Worm (Caenorhabditis elegans): ENCODE data around the gene fbxa-36.

The fbxa-36 gene

DNA sequence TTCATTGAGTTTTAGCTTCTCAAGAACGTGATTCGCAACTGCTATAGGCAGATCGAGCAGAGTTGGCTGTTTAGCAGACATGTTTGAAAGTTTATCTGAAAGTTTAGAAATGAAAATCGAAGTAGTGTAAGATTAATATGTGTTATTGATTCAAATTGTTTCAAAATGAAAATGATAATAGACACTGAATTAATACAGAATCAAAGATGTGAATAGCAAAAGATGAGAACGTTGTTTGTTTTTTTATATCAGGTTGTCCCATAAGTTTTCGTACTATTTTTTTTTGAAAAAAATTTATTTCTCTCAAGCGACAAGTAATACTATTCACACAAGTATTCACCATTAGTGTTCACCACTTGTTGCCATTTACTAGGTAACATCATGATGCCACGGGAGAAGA, at the start of gene fbxa-36:
TSS of gene fbxa-36 (minus strand) at position 101 of the 400 bp plus-strand sequence.
- TF ChIP-seq ztf-23 (GFP tag; IDR thresholded peaks at IDR 0.05) (no peak), tab-1 (GFP tag; IDR thresholded peaks at IDR 0.05) (no peak), T22C8.4 (GFP tag; IDR thresholded peaks at IDR 0.05) (no peak), klf-2 (GFP tag; conservative IDR thresholded peaks at IDR 0.05) (no peak), flt-1 (GFP tag; IDR thresholded peaks at IDR 0.05) (no peak), med-1 (GFP tag; optimal IDR thresholded peaks at IDR 0.05; ENCODE audit: insufficient read depth) (no peak), cog-1 (tag; optimal IDR thresholded peaks at IDR 0.05) (no peak)

DNA sequence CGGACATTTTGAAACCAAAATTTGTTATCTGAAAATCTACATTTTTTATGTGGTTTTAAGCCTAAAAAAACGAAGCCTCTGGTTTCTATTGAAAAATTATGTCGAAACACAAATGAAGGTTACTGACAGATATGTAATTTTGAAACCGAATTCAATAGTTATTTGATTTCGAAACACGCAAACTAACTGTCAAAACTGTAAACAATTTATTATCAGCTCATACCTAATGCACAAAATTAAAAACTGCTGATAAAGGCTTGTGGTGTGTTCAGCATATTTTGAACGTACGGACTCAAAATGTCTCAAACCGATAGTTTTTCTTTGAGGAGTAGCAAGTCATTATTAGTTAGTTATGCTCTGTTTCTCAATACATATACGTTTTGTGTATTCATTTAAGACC, 49.5 kb upstream of the fbxa-36 start, which contains the start of gene fbxa-26:
TSS of gene fbxa-26 (minus strand) at position 35 of the 400 bp plus-strand sequence.
- no peak for TF ChIP-seq ztf-23 (GFP tag; IDR thresholded peaks at IDR 0.05)
- no peak for TF ChIP-seq tab-1 (GFP tag; IDR thresholded peaks at IDR 0.05)
- no peak for TF ChIP-seq ref-1 (GFP tag; conservative IDR thresholded peaks at IDR 0.05)
- TF ChIP-seq klf-2 (GFP tag; conservative IDR thresholded peaks at IDR 0.05) = no peak
- no peak for TF ChIP-seq cog-1 (tag; optimal IDR thresholded peaks at IDR 0.05)
- TF ChIP-seq T22C8.4 (GFP tag; IDR thresholded peaks at IDR 0.05) = no peak

DNA sequence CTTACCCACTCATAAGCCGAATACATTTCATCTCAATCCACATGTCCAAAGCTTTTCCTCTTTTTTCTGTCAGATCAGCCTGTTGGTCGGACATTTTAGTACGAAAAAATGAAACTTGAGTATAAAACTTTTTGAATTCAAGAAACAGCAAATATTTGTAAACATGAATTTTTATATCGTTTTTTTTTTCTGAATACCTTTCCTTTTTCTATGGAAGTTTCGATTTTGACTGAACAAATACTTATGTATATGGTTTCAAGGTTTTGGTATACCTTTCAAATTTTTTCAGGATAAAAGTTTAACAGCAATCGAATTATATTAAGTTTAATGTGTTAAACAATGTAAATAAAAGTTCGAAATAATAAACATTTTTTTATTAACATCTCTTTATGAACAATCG, 47.2 kb upstream of the fbxa-36 start, which contains the start of gene fbxa-5:
TSS of gene fbxa-5 (minus strand) at position 101 of the 400 bp plus-strand sequence.
- TF ChIP-seq cog-1 (tag; optimal IDR thresholded peaks at IDR 0.05) = no peak
- no peak for TF ChIP-seq klf-2 (GFP tag; conservative IDR thresholded peaks at IDR 0.05)
- no peak for TF ChIP-seq T22C8.4 (GFP tag; IDR thresholded peaks at IDR 0.05)

DNA sequence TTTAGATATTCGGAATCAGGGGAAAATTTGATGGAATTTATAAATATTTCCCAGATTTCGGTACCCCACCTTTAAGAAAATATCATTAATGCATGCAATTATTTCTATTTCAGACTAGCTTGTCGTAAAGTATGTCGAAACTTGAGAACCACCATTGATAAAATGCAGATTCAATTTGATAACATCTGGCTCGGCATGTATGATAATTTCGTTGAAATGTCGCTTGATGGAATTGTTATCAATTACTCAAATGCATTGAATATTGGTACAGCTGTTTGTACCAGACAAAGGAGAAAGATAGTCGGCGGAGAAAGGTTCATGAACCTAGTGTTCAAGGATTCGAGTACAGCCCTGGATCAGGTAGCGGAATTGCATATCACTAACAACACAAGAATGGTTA, 38.9 kb upstream of the fbxa-36 start, which contains the start of gene Y82E9BL.19:
TSS of gene Y82E9BL.19 (plus strand) at position 123 of the 400 bp plus-strand sequence.
- TF ChIP-seq ref-1 (GFP tag; conservative IDR thresholded peaks at IDR 0.05) (no peak), ztf-29 (GFP tag; IDR thresholded peaks at IDR 0.05) (no peak)

DNA sequence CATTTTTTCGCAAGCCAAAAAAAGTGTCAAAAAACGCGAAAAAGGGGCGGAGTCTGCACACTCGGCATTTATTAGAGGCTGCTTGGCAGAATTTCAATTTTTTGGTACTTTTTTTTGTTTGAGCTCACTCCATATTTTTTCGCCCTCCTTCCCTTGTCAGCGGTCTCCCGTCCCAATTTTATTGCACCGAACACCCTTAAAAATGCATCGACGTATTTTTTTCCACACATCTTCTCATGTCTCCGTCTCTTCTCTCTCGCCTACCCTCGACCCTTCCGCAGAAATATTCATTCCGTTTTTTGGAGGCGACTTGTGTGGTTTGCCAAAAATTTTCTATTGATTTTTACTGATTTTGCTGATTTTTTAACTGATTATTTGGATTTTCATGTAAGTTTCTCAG, 33.5 kb upstream of the fbxa-36 start, which contains the start of gene Y82E9BL.18:
TSS of gene Y82E9BL.18 (plus strand) at position 301 of the 400 bp plus-strand sequence.
- TF ChIP-seq ztf-29 (GFP tag; IDR thresholded peaks at IDR 0.05) (no peak), med-1 (GFP tag; optimal IDR thresholded peaks at IDR 0.05; ENCODE audit: insufficient read depth) (no peak), T22C8.4 (GFP tag; IDR thresholded peaks at IDR 0.05) (no peak), ztf-23 (GFP tag; IDR thresholded peaks at IDR 0.05) (no peak), ref-1 (GFP tag; conservative IDR thresholded peaks at IDR 0.05) (no peak)

DNA sequence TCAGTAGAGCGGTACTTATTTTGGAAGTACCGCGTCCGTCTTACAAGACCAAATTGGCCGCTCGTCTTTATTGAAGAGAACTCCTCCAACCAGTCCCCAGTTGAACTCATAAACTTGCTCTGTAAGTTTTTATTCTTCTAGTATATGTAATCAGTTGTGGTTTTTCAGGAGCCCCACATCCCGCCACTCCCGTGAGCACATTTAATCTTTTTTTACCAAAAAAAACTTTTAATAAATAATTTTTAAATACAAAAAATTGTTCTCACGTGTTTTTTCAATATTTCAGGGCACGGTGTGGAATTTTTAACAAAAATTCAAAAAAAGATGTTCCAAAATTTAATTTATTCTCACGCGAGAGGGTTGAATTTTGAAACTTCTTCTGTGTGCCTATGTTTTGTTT, 31.5 kb upstream of the fbxa-36 start, which contains the start of gene fbxa-14:
TSS of gene fbxa-14 (minus strand) at position 101 of the 400 bp plus-strand sequence.
- no peak for TF ChIP-seq ref-1 (GFP tag; conservative IDR thresholded peaks at IDR 0.05)
- TF ChIP-seq T22C8.4 (GFP tag; IDR thresholded peaks at IDR 0.05) = no peak
- TF ChIP-seq tab-1 (GFP tag; IDR thresholded peaks at IDR 0.05) = no peak
- TF ChIP-seq med-1 (GFP tag; optimal IDR thresholded peaks at IDR 0.05; ENCODE audit: insufficient read depth) = no peak
- no peak for TF ChIP-seq flt-1 (GFP tag; IDR thresholded peaks at IDR 0.05)
- TF ChIP-seq ztf-29 (GFP tag; IDR thresholded peaks at IDR 0.05) = no peak
- no peak for TF ChIP-seq klf-2 (GFP tag; conservative IDR thresholded peaks at IDR 0.05)
- no peak for TF ChIP-seq ztf-23 (GFP tag; IDR thresholded peaks at IDR 0.05)
- TF ChIP-seq cog-1 (tag; optimal IDR thresholded peaks at IDR 0.05) = no peak

DNA sequence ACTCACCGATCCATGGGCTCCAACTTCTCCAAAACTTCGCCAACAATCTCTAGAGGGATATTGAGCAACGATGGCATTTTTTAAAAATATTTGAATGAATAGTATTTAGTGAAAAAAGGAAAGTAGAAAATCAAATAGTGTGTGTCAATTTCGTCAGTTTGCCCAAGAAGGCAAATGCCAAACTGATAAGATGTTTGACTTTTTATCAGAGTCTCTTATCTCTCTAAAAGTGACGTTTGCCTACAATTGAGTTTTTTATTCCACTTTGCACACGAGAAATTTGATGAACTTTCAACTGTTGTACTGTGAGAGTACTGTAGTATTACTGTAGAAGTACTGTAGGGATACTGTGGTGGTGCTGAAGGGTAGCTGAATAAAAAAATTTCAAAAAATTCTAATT, 30.5 kb upstream of the fbxa-36 start:
- TF ChIP-seq klf-2 (GFP tag; conservative IDR thresholded peaks at IDR 0.05) (no peak), med-1 (GFP tag; optimal IDR thresholded peaks at IDR 0.05; ENCODE audit: insufficient read depth) (no peak), ref-1 (GFP tag; conservative IDR thresholded peaks at IDR 0.05) (no peak), ztf-29 (GFP tag; IDR thresholded peaks at IDR 0.05) (no peak), ztf-23 (GFP tag; IDR thresholded peaks at IDR 0.05) (no peak), tab-1 (GFP tag; IDR thresholded peaks at IDR 0.05) (no peak), T22C8.4 (GFP tag; IDR thresholded peaks at IDR 0.05) (no peak), cog-1 (tag; optimal IDR thresholded peaks at IDR 0.05) (no peak), flt-1 (GFP tag; IDR thresholded peaks at IDR 0.05) (no peak)

DNA sequence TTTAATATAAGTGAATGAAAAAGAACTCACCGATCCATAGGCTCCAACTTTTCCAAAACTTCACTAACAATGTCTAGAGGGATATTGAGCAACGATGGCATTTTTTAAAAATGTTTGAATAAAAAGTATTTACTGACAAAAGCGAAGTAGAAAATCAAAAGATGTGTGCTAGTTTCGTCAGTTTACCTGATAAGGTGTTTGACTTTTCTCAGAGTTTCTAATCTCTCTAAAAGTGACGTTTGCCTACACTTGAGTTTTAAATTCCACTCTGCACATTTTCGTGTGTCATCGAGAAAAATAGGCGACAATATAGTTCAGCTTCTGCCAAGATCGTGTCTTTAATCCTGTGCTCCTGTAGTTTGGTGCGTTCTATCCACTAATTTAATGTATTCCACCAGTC, 28.5 kb upstream of the fbxa-36 start, which contains the start of gene fbxa-15:
TSS of gene fbxa-15 (minus strand) at position 101 of the 400 bp plus-strand sequence.
- TF ChIP-seq klf-2 (GFP tag; conservative IDR thresholded peaks at IDR 0.05) (no peak), tab-1 (GFP tag; IDR thresholded peaks at IDR 0.05) (no peak), T22C8.4 (GFP tag; IDR thresholded peaks at IDR 0.05) (no peak), ref-1 (GFP tag; conservative IDR thresholded peaks at IDR 0.05) (no peak), med-1 (GFP tag; optimal IDR thresholded peaks at IDR 0.05; ENCODE audit: insufficient read depth) (no peak), ztf-29 (GFP tag; IDR thresholded peaks at IDR 0.05) (no peak), cog-1 (tag; optimal IDR thresholded peaks at IDR 0.05) (no peak), ztf-23 (GFP tag; IDR thresholded peaks at IDR 0.05) (no peak), flt-1 (GFP tag; IDR thresholded peaks at IDR 0.05) (no peak)

DNA sequence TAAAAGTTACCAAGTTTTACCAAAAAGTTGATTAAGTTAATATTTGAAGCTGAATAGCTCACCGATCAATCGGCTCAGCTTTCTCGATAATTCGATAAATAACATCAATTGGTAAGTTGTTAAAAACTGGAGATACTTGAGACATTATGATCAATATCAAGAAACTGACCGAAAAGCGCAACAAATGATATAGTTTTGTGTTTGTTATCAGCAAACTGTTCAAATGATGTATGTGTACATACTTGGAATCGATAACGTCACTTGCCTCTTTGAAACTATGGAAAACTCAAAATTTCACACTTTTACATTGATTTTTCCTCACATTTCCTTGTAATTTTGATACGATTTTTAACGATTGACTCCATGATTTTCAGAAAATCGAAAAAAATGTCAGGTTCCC, 22.0 kb upstream of the fbxa-36 start, which contains the start of the genes fbxa-80 and fbxa-19:
TSS of gene fbxa-80 (minus strand) at position 173 of the 400 bp plus-strand sequence.
TSS of gene fbxa-19 (plus strand) at position 364 of the 400 bp plus-strand sequence.
- no peak for TF ChIP-seq ref-1 (GFP tag; conservative IDR thresholded peaks at IDR 0.05)

DNA sequence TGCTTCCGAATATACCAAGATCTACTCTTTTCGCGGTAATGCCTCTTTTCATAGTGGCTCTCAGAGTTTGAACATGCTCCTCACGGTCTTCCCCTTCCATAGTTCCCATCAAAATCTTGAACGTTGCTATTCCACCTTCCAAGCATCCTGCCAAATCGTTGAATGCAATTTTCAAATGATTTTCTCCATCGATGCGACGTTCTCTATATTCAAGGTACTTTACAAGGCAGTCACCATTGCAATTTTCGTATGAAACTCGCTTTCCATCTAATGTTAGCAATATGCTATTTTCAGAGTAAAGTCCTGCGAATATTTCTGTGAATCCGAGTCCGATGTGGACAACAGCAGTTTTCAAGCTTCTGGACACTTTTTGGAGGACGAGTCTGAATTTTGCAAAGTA, 21.2 kb upstream of the fbxa-36 start:
- TF ChIP-seq klf-2 (GFP tag; conservative IDR thresholded peaks at IDR 0.05) (no peak), T22C8.4 (GFP tag; IDR thresholded peaks at IDR 0.05) (no peak), tab-1 (GFP tag; IDR thresholded peaks at IDR 0.05) (no peak), ztf-23 (GFP tag; IDR thresholded peaks at IDR 0.05) (no peak), cog-1 (tag; optimal IDR thresholded peaks at IDR 0.05) (no peak), ztf-29 (GFP tag; IDR thresholded peaks at IDR 0.05) (no peak), ref-1 (GFP tag; conservative IDR thresholded peaks at IDR 0.05) (no peak), flt-1 (GFP tag; IDR thresholded peaks at IDR 0.05) (no peak), med-1 (GFP tag; optimal IDR thresholded peaks at IDR 0.05; ENCODE audit: insufficient read depth) (no peak)

DNA sequence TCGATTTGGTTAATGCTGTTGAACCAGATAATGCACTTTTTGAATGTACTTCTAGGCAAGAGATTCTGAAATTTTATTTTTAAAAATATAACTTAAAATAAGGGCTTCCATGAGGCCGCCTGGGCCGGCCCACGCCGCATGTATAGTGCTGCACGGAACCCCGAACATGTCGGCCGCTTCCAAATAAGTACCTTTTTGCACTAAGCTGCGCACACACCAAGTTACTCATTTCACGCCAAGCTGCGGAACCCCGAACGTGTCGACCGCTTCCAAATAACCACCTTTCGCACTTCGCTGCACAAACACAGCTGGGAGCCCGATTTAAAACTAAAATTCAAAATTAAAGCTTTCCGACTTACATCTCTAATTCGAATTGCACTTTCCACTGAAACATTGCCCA, 18.3 kb upstream of the fbxa-36 start:
- TF ChIP-seq T22C8.4 (GFP tag; IDR thresholded peaks at IDR 0.05) (no peak), med-1 (GFP tag; optimal IDR thresholded peaks at IDR 0.05; ENCODE audit: insufficient read depth) (no peak), ztf-29 (GFP tag; IDR thresholded peaks at IDR 0.05) (no peak), ztf-23 (GFP tag; IDR thresholded peaks at IDR 0.05) (no peak), cog-1 (tag; optimal IDR thresholded peaks at IDR 0.05) (no peak), klf-2 (GFP tag; conservative IDR thresholded peaks at IDR 0.05) (no peak), flt-1 (GFP tag; IDR thresholded peaks at IDR 0.05) (no peak), ref-1 (GFP tag; conservative IDR thresholded peaks at IDR 0.05) (no peak), tab-1 (GFP tag; IDR thresholded peaks at IDR 0.05) (no peak)

Data from whole organism, midembryonic.